Worm (Caenorhabditis elegans) whole organism, late embryonic: ENCODE results near the gene F18A12.7.
A peak's percentile ranks its signal among the peaks of the same experiment; 100 is the strongest.

Source experiments
- K02D7.2 ChIP-seq: sonication (generic microtip); optimal IDR thresholded peaks from 2 replicates; lab custom pipeline; 2017; ENCODE audit warnings: mild to moderate bottlenecking, missing genetic modification characterization, missing compliant biosample characterization
- T23F11.4 ChIP-seq: fragments of 200-800 bp; sonication (Bioruptor generic); optimal IDR thresholded peaks from 2 replicates; lab custom pipeline; 2018; ENCODE audit warnings: mild to moderate bottlenecking, missing genetic modification characterization, missing compliant biosample characterization
- ceh-31 ChIP-seq: sonication (generic microtip); optimal IDR thresholded peaks from 2 replicates; lab custom pipeline; 2016; ENCODE audit warnings: missing genetic modification characterization, missing compliant biosample characterization
- ceh-45 ChIP-seq: fragments of 200-800 bp; sonication (Bioruptor generic); IDR thresholded peaks from 2 replicates; pipeline ENCODE4 v1.3.6; 2022; ENCODE audit warnings: missing genetic modification reagents, missing genetic modification characterization, missing compliant biosample characterization
- ceh-48 ChIP-seq: sonication (generic microtip); optimal IDR thresholded peaks from 2 replicates; lab custom pipeline; 2016; ENCODE audit warnings: missing genetic modification characterization, inconsistent platforms, missing compliant biosample characterization
- che-1 ChIP-seq: sonication (generic microtip); optimal IDR thresholded peaks from 2 replicates; lab custom pipeline; 2016; ENCODE audit warnings: mild to moderate bottlenecking, missing genetic modification characterization, missing compliant biosample characterization
- mec-3 ChIP-seq: sonication (generic microtip); optimal IDR thresholded peaks from 2 replicates; lab custom pipeline; 2016; ENCODE audit warnings: borderline replicate concordance, missing genetic modification characterization, missing compliant biosample characterization
- nhr-11 ChIP-seq: fragments of 150-350 bp; optimal IDR thresholded peaks from 2 replicates; lab custom pipeline; 2014; ENCODE audit warnings: missing biosample characterization, missing genetic modification characterization
- pat-9 ChIP-seq: fragments of 200-800 bp; sonication (Bioruptor generic); optimal IDR thresholded peaks from 2 replicates; lab custom pipeline; 2018; ENCODE audit warnings: mild to moderate bottlenecking, missing genetic modification characterization, moderate library complexity, missing compliant biosample characterization
- pros-1 ChIP-seq: fragments of 150-350 bp; optimal IDR thresholded peaks from 2 replicates; lab custom pipeline; 2014; ENCODE audit warnings: missing biosample characterization, missing genetic modification reagents, missing genetic modification characterization
- sdc-2 ChIP-seq: sonication (generic microtip); optimal IDR thresholded peaks from 2 replicates; lab custom pipeline; 2016; ENCODE audit warnings: missing genotype, missing genetic modification characterization, missing compliant biosample characterization
- unc-3 ChIP-seq, 2 experiments: fragments of 200-800 bp in 1 of 2; sonication (Bioruptor generic) in 1 of 2; sonication (generic microtip) in 1 of 2; conservative IDR thresholded peaks in 1 of 2; optimal IDR thresholded peaks in 1 of 2; 2 replicates each; pipeline versions ENCODE4 v1.3.6 to Lab custom; 2016 to 2022; ENCODE audit warnings: missing compliant biosample characterization in 2 of 2, missing genetic modification characterization in 2 of 2, missing genetic modification reagents in 1 of 2

- TF ChIP-seq K02D7.2 (tag; lab: Kevin White, UChicago) (no peak), sdc-2 (no peak), che-1 (tag; lab: Kevin White, UChicago) (no peak), T23F11.4 (GFP tag; lab: Kevin White, UChicago) (no peak), mec-3 (tag; lab: Kevin White, UChicago) (no peak), nhr-11 (no peak), ceh-31 (tag; lab: Kevin White, UChicago) (no peak), pros-1 (tag; lab: Kevin White, UChicago) (no peak), unc-3 (GFP tag; conservative IDR thresholded peaks at IDR 0.05; lab: Robert Waterston, UW) (no peak), unc-3 (tag; optimal IDR thresholded peaks at IDR 0.05; lab: Kevin White, UChicago) (peak; percentile 11), pat-9 (tag; lab: Kevin White, UChicago) (no peak), ceh-48 (tag; lab: Kevin White, UChicago) (peak; percentile 85), ceh-45 (GFP tag; lab: Robert Waterston, UW) (no peak)
Observed at ce11 chrII:3428158-3428704, 13.9 kb upstream of the F18A12.7 start.
